Worm (Caenorhabditis elegans) whole organism, mixed stage, embryonic: ENCODE results near the gene ckb-1.
A peak's percentile ranks its signal among the peaks of the same experiment; 100 is the strongest.

Experiments used
- M03D4.4 ChIP-seq: sonication (generic microtip); optimal IDR thresholded peaks from 2 replicates; lab custom pipeline; 2017; ENCODE audit warnings: mild to moderate bottlenecking, missing genetic modification characterization, missing compliant biosample characterization
- bed-3 ChIP-seq: fragments of 200-800 bp; sonication (Bioruptor generic); optimal IDR thresholded peaks from 3 replicates; lab custom pipeline; 2018; ENCODE audit warnings: mild to moderate bottlenecking, missing genetic modification characterization, moderate library complexity, missing compliant biosample characterization
- blmp-1 ChIP-seq: fragments of 150-350 bp; optimal IDR thresholded peaks from 2 replicates; lab custom pipeline; 2014; ENCODE audit warnings: missing biosample characterization, missing genetic modification characterization
- ceh-39 ChIP-seq: fragments of 150-350 bp; optimal IDR thresholded peaks from 2 replicates; lab custom pipeline; 2014; ENCODE audit warnings: missing biosample characterization, missing genetic modification characterization
- ceh-83 ChIP-seq: fragments of 200-800 bp; sonication (Bioruptor generic); optimal IDR thresholded peaks from 2 replicates; lab custom pipeline; 2018; ENCODE audit warnings: mild to moderate bottlenecking, missing genetic modification characterization, missing compliant biosample characterization
- ces-1 ChIP-seq: fragments of 150-350 bp; optimal IDR thresholded peaks from 2 replicates; lab custom pipeline; 2014; ENCODE audit warnings: missing biosample characterization, missing genetic modification reagents, missing genetic modification characterization
- cnd-1 ChIP-seq: fragments of 200-800 bp; sonication (Bioruptor generic); optimal IDR thresholded peaks from 2 replicates; lab custom pipeline; 2018; ENCODE audit warnings: mild to moderate bottlenecking, missing genetic modification characterization, missing compliant biosample characterization
- drap-1 ChIP-seq: fragments of 200-800 bp; sonication (Bioruptor generic); optimal IDR thresholded peaks from 3 replicates; lab custom pipeline; 2018; ENCODE audit warnings: mild to moderate bottlenecking, missing genetic modification characterization, missing compliant biosample characterization
- elt-1 ChIP-seq: sonication (generic microtip); optimal IDR thresholded peaks from 2 replicates; lab custom pipeline; 2017; ENCODE audit warnings: missing genetic modification characterization, mild to moderate bottlenecking, missing compliant biosample characterization, antibody characterized with exemption, moderate library complexity, borderline replicate concordance; ENCODE audit not compliant: insufficient read depth
- elt-3 ChIP-seq: fragments of 150-350 bp; optimal IDR thresholded peaks from 2 replicates; lab custom pipeline; 2014; ENCODE audit warnings: missing biosample characterization, missing genetic modification characterization
- flh-1 ChIP-seq: fragments of 200-800 bp; sonication (Bioruptor generic); optimal IDR thresholded peaks from 2 replicates; lab custom pipeline; 2018; ENCODE audit warnings: mild to moderate bottlenecking, missing genetic modification characterization, moderate library complexity, missing compliant biosample characterization
- ham-2 ChIP-seq: fragments of 200-800 bp; sonication (Bioruptor generic); optimal IDR thresholded peaks from 2 replicates; lab custom pipeline; 2018; ENCODE audit warnings: mild to moderate bottlenecking, missing genetic modification characterization, missing compliant biosample characterization
- hlh-1 ChIP-seq: fragments of 150-350 bp; optimal IDR thresholded peaks from 2 replicates; lab custom pipeline; 2014; ENCODE audit warnings: missing biosample characterization, missing genetic modification reagents, missing genetic modification characterization
- lin-13 ChIP-seq: fragments of 150-350 bp; optimal IDR thresholded peaks from 2 replicates; lab custom pipeline; 2014; ENCODE audit warnings: missing biosample characterization, missing genetic modification characterization
- lsy-2 ChIP-seq: fragments of 150-350 bp; optimal IDR thresholded peaks from 2 replicates; lab custom pipeline; 2014; ENCODE audit warnings: missing biosample characterization, missing genetic modification characterization
- mab-5 ChIP-seq: fragments of 150-350 bp; optimal IDR thresholded peaks from 2 replicates; lab custom pipeline; 2014; ENCODE audit warnings: missing biosample characterization, missing genetic modification characterization
- mls-2 ChIP-seq: sonication (generic microtip); optimal IDR thresholded peaks from 2 replicates; lab custom pipeline; 2016; ENCODE audit warnings: mild to moderate bottlenecking, missing genetic modification characterization, moderate library complexity, missing compliant biosample characterization
- nhr-12 ChIP-seq: fragments of 150-350 bp; optimal IDR thresholded peaks from 2 replicates; lab custom pipeline; 2014; ENCODE audit warnings: missing biosample characterization, missing genetic modification characterization
- nhr-2 ChIP-seq: fragments of 150-350 bp; optimal IDR thresholded peaks from 2 replicates; lab custom pipeline; 2014; ENCODE audit warnings: missing biosample characterization, missing genetic modification characterization
- nhr-237 ChIP-seq: fragments of 150-350 bp; optimal IDR thresholded peaks from 2 replicates; lab custom pipeline; 2014; ENCODE audit warnings: missing biosample characterization, missing genetic modification characterization
- nhr-28 ChIP-seq: fragments of 150-350 bp; optimal IDR thresholded peaks from 2 replicates; lab custom pipeline; 2014; ENCODE audit warnings: missing biosample characterization, missing genetic modification characterization
- nhr-76 ChIP-seq: sonication (generic microtip); optimal IDR thresholded peaks from 2 replicates; lab custom pipeline; 2017; ENCODE audit warnings: missing biosample characterization, missing genetic modification characterization
- pha-4 ChIP-seq: fragments of 150-350 bp; optimal IDR thresholded peaks from 2 replicates; lab custom pipeline; 2018; ENCODE audit warnings: missing biosample characterization, missing genetic modification reagents, missing genetic modification characterization
- sem-2 ChIP-seq: fragments of 200-800 bp; sonication (Bioruptor generic); optimal IDR thresholded peaks from 2 replicates; lab custom pipeline; 2018; ENCODE audit warnings: mild to moderate bottlenecking, missing genetic modification characterization, missing compliant biosample characterization
- sptf-1 ChIP-seq: sonication (generic microtip); optimal IDR thresholded peaks from 2 replicates; lab custom pipeline; 2017; ENCODE audit warnings: mild to moderate bottlenecking, missing genetic modification characterization, moderate library complexity, missing compliant biosample characterization
- tbx-8 ChIP-seq: fragments of 200-800 bp; sonication (Bioruptor generic); optimal IDR thresholded peaks from 2 replicates; lab custom pipeline; 2018; ENCODE audit warnings: mild to moderate bottlenecking, missing genetic modification characterization, moderate library complexity, missing compliant biosample characterization
- unc-120 ChIP-seq: sonication (generic microtip); optimal IDR thresholded peaks from 2 replicates; lab custom pipeline; 2017; ENCODE audit warnings: missing genetic modification characterization, missing compliant biosample characterization; ENCODE audit not compliant: poor library complexity, severe bottlenecking
- unc-62 ChIP-seq: fragments of 150-350 bp; optimal IDR thresholded peaks from 2 replicates; lab custom pipeline; 2014; ENCODE audit warnings: missing biosample characterization, missing genetic modification reagents, missing genetic modification characterization
- zip-8 ChIP-seq: fragments of 150-350 bp; optimal IDR thresholded peaks from 2 replicates; lab custom pipeline; 2014; ENCODE audit warnings: missing biosample characterization, missing genetic modification characterization
- ztf-11 ChIP-seq: fragments of 150-350 bp; optimal IDR thresholded peaks from 2 replicates; lab custom pipeline; 2014; ENCODE audit warnings: missing biosample characterization, missing genetic modification characterization

Gene ckb-1

ce11 chrIII:4364974-4365373, at the start of gene ckb-1:
Gene ckb-1 (plus strand): TSS chrIII:4365274.
- TF ChIP-seq M03D4.4 (tag; lab: Kevin White, UChicago) (no peak), ham-2 (GFP tag; lab: Kevin White, UChicago) (no peak), unc-120 (tag; lab: Kevin White, UChicago) (no peak), bed-3 (GFP tag; lab: Kevin White, UChicago) (no peak), nhr-28 (tag; lab: Kevin White, UChicago) (no peak)
- TF ChIP-seq, all 35 proteins: peak for 0

- TF ChIP-seq hlh-1 (peak; percentile 74), ceh-39 (tag; lab: Kevin White, UChicago) (peak; percentile 3), unc-62 (peak; percentile 64), sptf-1 (no peak), drap-1 (no peak), elt-3 (peak; percentile 4), unc-120 (tag; lab: Kevin White, UChicago) (peak; percentile 41), blmp-1 (peak; percentile 15), cnd-1 (tag; lab: Kevin White, UChicago) (no peak)
Measured at ce11 chrIII:4317065-4317752, 47.9 kb upstream of the ckb-1 start, which contains the start of gene tag-131. Gene tag-131 (plus strand): TSS chrIII:4317702.

ce11 chrIII:4320113-4320512, 45.0 kb upstream of the ckb-1 start, which contains the start of gene H38K22.6:
Gene H38K22.6 (plus strand): TSS chrIII:4320413.
- no peak for TF ChIP-seq nhr-12 (tag; lab: Kevin White, UChicago)
- TF ChIP-seq flh-1 (GFP tag; lab: Kevin White, UChicago): no peak
- no peak for TF ChIP-seq lsy-2
- no peak for TF ChIP-seq tbx-8 (GFP tag; lab: Kevin White, UChicago)
- no peak for TF ChIP-seq nhr-28 (tag; lab: Kevin White, UChicago)
- TF ChIP-seq elt-1: no peak
- no peak for TF ChIP-seq lin-13 (tag; lab: Kevin White, UChicago)
- no peak for TF ChIP-seq nhr-2 (tag; lab: Kevin White, UChicago)
- no peak for TF ChIP-seq unc-62
- TF ChIP-seq ceh-39 (tag; lab: Kevin White, UChicago): no peak
- TF ChIP-seq elt-3: no peak
- no peak for TF ChIP-seq cnd-1 (tag; lab: Kevin White, UChicago)
- TF ChIP-seq pha-4 (tag; lab: Kevin White, UChicago): no peak
- TF ChIP-seq bed-3 (GFP tag; lab: Kevin White, UChicago): no peak
- no peak for TF ChIP-seq ceh-83 (GFP tag; lab: Kevin White, UChicago)
- TF ChIP-seq ces-1 (GFP tag; lab: Kevin White, UChicago): no peak
- TF ChIP-seq ham-2 (GFP tag; lab: Kevin White, UChicago): no peak
- no peak for TF ChIP-seq sptf-1
- TF ChIP-seq M03D4.4 (tag; lab: Kevin White, UChicago): no peak
- no peak for TF ChIP-seq nhr-237 (tag; lab: Kevin White, UChicago)

ce11 chrIII:4321399-4321798, 43.7 kb upstream of the ckb-1 start, which contains the start of gene H38K22.7:
Gene H38K22.7 (plus strand): TSS chrIII:4321699.
- TF ChIP-seq nhr-12 (tag; lab: Kevin White, UChicago) (no peak), flh-1 (GFP tag; lab: Kevin White, UChicago) (no peak), ztf-11 (no peak), ceh-83 (GFP tag; lab: Kevin White, UChicago) (no peak), mls-2 (no peak), zip-8 (tag; lab: Kevin White, UChicago) (no peak), ces-1 (GFP tag; lab: Kevin White, UChicago) (no peak), nhr-2 (tag; lab: Kevin White, UChicago) (no peak), ceh-39 (tag; lab: Kevin White, UChicago) (no peak), unc-62 (no peak), nhr-28 (tag; lab: Kevin White, UChicago) (no peak), nhr-76 (tag; lab: Kevin White, UChicago) (no peak)
- TF ChIP-seq, all 35 proteins: peak for 0

ce11 chrIII:4323120-4323519, 42.0 kb upstream of the ckb-1 start:
- TF ChIP-seq ces-1 (GFP tag; lab: Kevin White, UChicago): peak; percentile 73
- TF ChIP-seq nhr-76 (tag; lab: Kevin White, UChicago): no peak
- TF ChIP-seq sem-2 (GFP tag; lab: Kevin White, UChicago): no peak
- TF ChIP-seq ceh-39 (tag; lab: Kevin White, UChicago): no peak
- TF ChIP-seq unc-120 (tag; lab: Kevin White, UChicago): peak; percentile 55
- peak; percentile 30 for TF ChIP-seq nhr-237 (tag; lab: Kevin White, UChicago)
- no peak for TF ChIP-seq nhr-12 (tag; lab: Kevin White, UChicago)
- TF ChIP-seq mab-5 (tag; lab: Kevin White, UChicago): no peak
- no peak for TF ChIP-seq elt-3
